Worm (Caenorhabditis elegans) whole organism, L4 larva: ENCODE measurements around the gene H29C22.1.

ENCODE experiments used
- nhr-76 ChIP-seq: fragments of 150-350 bp; optimal IDR thresholded peaks from 2 replicates; lab custom pipeline; 2014; ENCODE audit warnings: missing biosample characterization, missing genetic modification characterization
- spr-1 ChIP-seq: sonication (generic microtip); optimal IDR thresholded peaks from 2 replicates; lab custom pipeline; 2016; ENCODE audit warnings: mild to moderate bottlenecking, missing genetic modification characterization, missing compliant biosample characterization
- zag-1 ChIP-seq: fragments of 150-350 bp; optimal IDR thresholded peaks from 2 replicates; lab custom pipeline; 2014; ENCODE audit warnings: missing biosample characterization, missing genetic modification characterization
- zfp-2 ChIP-seq: sonication (generic microtip); optimal IDR thresholded peaks from 2 replicates; lab custom pipeline; 2016; ENCODE audit warnings: mild to moderate bottlenecking, missing genetic modification characterization, missing compliant biosample characterization

DNA sequence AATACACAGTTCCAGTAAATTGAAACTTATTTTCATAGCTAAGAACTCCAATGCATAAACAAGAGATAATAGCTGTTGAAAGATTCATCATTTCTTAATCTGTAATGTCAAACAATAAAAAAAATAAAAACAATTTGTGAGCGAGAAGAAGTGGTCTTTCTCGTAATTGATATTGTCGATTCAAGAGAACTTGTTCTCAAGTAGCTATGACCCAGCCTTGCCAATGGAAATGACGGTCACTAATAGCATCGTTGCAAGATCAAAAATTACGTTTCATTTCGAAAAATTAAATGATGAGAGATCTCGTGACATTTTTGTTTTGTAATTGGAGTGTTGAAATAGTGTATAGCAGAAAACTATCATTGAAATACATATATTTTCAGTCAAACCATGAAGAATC, 13.3 kb downstream of the H29C22.1 start, which contains the start of gene B0416.7:
- TF ChIP-seq nhr-76 (tag; lab: Kevin White, UChicago) = no peak
- TF ChIP-seq zag-1 = no peak
- no peak for TF ChIP-seq spr-1
- TF ChIP-seq zfp-2 (tag; lab: Kevin White, UChicago) = no peak
